Fruit fly (Drosophila melanogaster) whole organism, wandering third instar larva: ENCODE data around the gene Helz.
A peak's percentile ranks its signal among the peaks of the same experiment; 100 is the strongest.

Source experiments
- Abd-B ChIP-seq: fragments of >200 bp; optimal IDR thresholded peaks from 2 replicates; lab custom pipeline; 2017; ENCODE audit warnings: missing biosample characterization, missing genetic modification characterization
- CG32264 ChIP-seq: fragments of 200-800 bp; sonication (Bioruptor generic); optimal IDR thresholded peaks from 2 replicates; lab custom pipeline; 2016; ENCODE audit warnings: missing biosample characterization, missing genetic modification characterization
- CrebA ChIP-seq: fragments of 200-800 bp; sonication (Bioruptor generic); optimal IDR thresholded peaks from 2 replicates; lab custom pipeline; 2016; ENCODE audit warnings: missing biosample characterization, mild to moderate bottlenecking, missing genetic modification characterization, borderline replicate concordance
- Dfd ChIP-seq: fragments of >200 bp; optimal IDR thresholded peaks from 2 replicates; lab custom pipeline; 2017; ENCODE audit warnings: missing biosample characterization, missing genetic modification characterization
- Dif ChIP-seq: fragments of 200-275, 200-300 bp; sonication (Bioruptor generic); optimal IDR thresholded peaks from 2 replicates; lab custom pipeline; 2018; ENCODE audit warnings: missing biosample characterization, missing genetic modification characterization; ENCODE audit not compliant: partially characterized antibody
- GATAd ChIP-seq: sonication (Bioruptor generic); optimal IDR thresholded peaks from 2 replicates; lab custom pipeline; 2016; ENCODE audit warnings: missing biosample characterization, missing genetic modification characterization
- HLH106 ChIP-seq: fragments of 200-800 bp; optimal IDR thresholded peaks from 3 replicates; lab custom pipeline; 2019; ENCODE audit warnings: missing biosample characterization, mild to moderate bottlenecking, missing genetic modification characterization, moderate library complexity
- Hnf4 ChIP-seq: fragments of 200-800 bp; sonication (Bioruptor generic); optimal IDR thresholded peaks from 2 replicates; lab custom pipeline; 2016; ENCODE audit warnings: missing biosample characterization, mild to moderate bottlenecking, missing genetic modification characterization
- Hr78 ChIP-seq: fragments of >200 bp; optimal IDR thresholded peaks from 2 replicates; lab custom pipeline; 2017; ENCODE audit warnings: missing biosample characterization, missing genetic modification characterization
- Hr83 ChIP-seq: fragments of 200-300 bp; sonication (Bioruptor generic); optimal IDR thresholded peaks from 2 replicates; lab custom pipeline; 2016; ENCODE audit warnings: missing biosample characterization, mild to moderate bottlenecking, missing genetic modification characterization, moderate library complexity; ENCODE audit not compliant: poor library complexity, severe bottlenecking
- Jra ChIP-seq: sonication (Bioruptor generic); optimal IDR thresholded peaks from 2 replicates; lab custom pipeline; 2016; ENCODE audit warnings: missing biosample characterization, missing genetic modification characterization
- Mio ChIP-seq: sonication (Bioruptor generic); optimal IDR thresholded peaks from 2 replicates; lab custom pipeline; 2016; ENCODE audit warnings: missing biosample characterization, missing genetic modification characterization
- Myc ChIP-seq: fragments of >200 bp; optimal IDR thresholded peaks from 2 replicates; lab custom pipeline; 2017
- N ChIP-seq: fragments of >200 bp; optimal IDR thresholded peaks from 2 replicates; lab custom pipeline; 2018; ENCODE audit warnings: missing biosample characterization, missing external identifiers, missing genetic modification characterization
- OdsH ChIP-seq: fragments of 200-800 bp; sonication (Bioruptor generic); optimal IDR thresholded peaks from 2 replicates; lab custom pipeline; 2016; ENCODE audit warnings: missing biosample characterization, mild to moderate bottlenecking, missing genetic modification characterization
- Rel ChIP-seq, 2 experiments: fragments of 200-800 bp; sonication (Bioruptor generic) in 1 of 2; optimal IDR thresholded peaks; 2 replicates in 1 of 2; 3 replicates in 1 of 2; lab custom pipeline; 2016 to 2019; ENCODE audit warnings: mild to moderate bottlenecking in 2 of 2, missing biosample characterization in 2 of 2, missing genetic modification characterization in 2 of 2, moderate library complexity in 1 of 2
- Sp1 ChIP-seq: fragments of 200-800 bp; sonication (Bioruptor generic); optimal IDR thresholded peaks from 3 replicates; lab custom pipeline; 2019; ENCODE audit warnings: missing biosample characterization, mild to moderate bottlenecking, missing genetic modification characterization, moderate library complexity
- Vsx2 ChIP-seq: fragments of 200-300, 225-300 bp; sonication (Bioruptor generic); optimal IDR thresholded peaks from 2 replicates; lab custom pipeline; 2018; ENCODE audit warnings: missing biosample characterization, missing genetic modification characterization; ENCODE audit not compliant: partially characterized antibody
- br ChIP-seq: fragments of 200-800 bp; sonication (Bioruptor generic); optimal IDR thresholded peaks from 2 replicates; lab custom pipeline; 2016; ENCODE audit warnings: missing biosample characterization, missing genetic modification characterization
- brk ChIP-seq: fragments of 200-800 bp; sonication (Bioruptor generic); optimal IDR thresholded peaks from 2 replicates; lab custom pipeline; 2016; ENCODE audit warnings: missing biosample characterization, mild to moderate bottlenecking, missing genetic modification characterization
- dl ChIP-seq, 2 experiments: fragments of 175-275, 200-275 bp in 1 of 2; fragments of 200-275 bp in 1 of 2; sonication (Bioruptor generic); optimal IDR thresholded peaks; lab custom pipeline; 2018; ENCODE audit warnings: mild to moderate bottlenecking in 2 of 2, missing biosample characterization in 2 of 2, missing genetic modification characterization in 2 of 2, moderate library complexity in 2 of 2; ENCODE audit not compliant: partially characterized antibody in 2 of 2, insufficient read depth in 1 of 2
- dmrt93B ChIP-seq: fragments of 200-800 bp; sonication (Bioruptor generic); optimal IDR thresholded peaks from 2 replicates; lab custom pipeline; 2018; ENCODE audit warnings: missing biosample characterization, mild to moderate bottlenecking, missing genetic modification characterization
- dsf ChIP-seq: sonication (Bioruptor generic); optimal IDR thresholded peaks from 2 replicates; lab custom pipeline; 2016; ENCODE audit warnings: missing biosample characterization, missing genetic modification characterization, borderline replicate concordance
- ey ChIP-seq: fragments of 200-800 bp; sonication (Bioruptor generic); optimal IDR thresholded peaks from 2 replicates; lab custom pipeline; 2016; ENCODE audit warnings: missing biosample characterization, missing genetic modification characterization
- foxo ChIP-seq, 2 experiments: fragments of 200-800 bp; sonication (Bioruptor generic); optimal IDR thresholded peaks; 2 replicates in 1 of 2; 3 replicates in 1 of 2; lab custom pipeline; 2016 to 2017; ENCODE audit warnings: missing biosample characterization in 2 of 2, missing genetic modification characterization in 2 of 2
- fru ChIP-seq: fragments of 200-800 bp; sonication (Bioruptor generic); optimal IDR thresholded peaks from 3 replicates; lab custom pipeline; 2016; ENCODE audit warnings: missing biosample characterization, mild to moderate bottlenecking, missing genetic modification characterization
- h ChIP-seq: fragments of 200-800 bp; sonication (Bioruptor generic); optimal IDR thresholded peaks from 3 replicates; lab custom pipeline; 2016; ENCODE audit warnings: missing biosample characterization, mild to moderate bottlenecking, missing genetic modification characterization
- jim ChIP-seq: fragments of 175-275, 200-325 bp; sonication (Bioruptor generic); optimal IDR thresholded peaks from 2 replicates; lab custom pipeline; 2016; ENCODE audit warnings: missing biosample characterization, mild to moderate bottlenecking, missing genetic modification characterization
- lola ChIP-seq: fragments of >200 bp; optimal IDR thresholded peaks from 2 replicates; lab custom pipeline; 2017; ENCODE audit warnings: missing biosample characterization, missing genetic modification characterization
- pan ChIP-seq: fragments of >200 bp; optimal IDR thresholded peaks from 2 replicates; lab custom pipeline; 2017
- psq ChIP-seq: fragments of 200-800 bp; sonication (Bioruptor generic); optimal IDR thresholded peaks from 3 replicates; lab custom pipeline; 2017; ENCODE audit warnings: missing biosample characterization, mild to moderate bottlenecking, missing genetic modification characterization, moderate library complexity
- rgr ChIP-seq: fragments of 200-800 bp; sonication (Bioruptor generic); optimal IDR thresholded peaks from 3 replicates; lab custom pipeline; 2016; ENCODE audit warnings: missing biosample characterization, mild to moderate bottlenecking, missing genetic modification characterization
- sage ChIP-seq: fragments of 200-800 bp; sonication (Bioruptor generic); optimal IDR thresholded peaks from 2 replicates; lab custom pipeline; 2016; ENCODE audit warnings: missing biosample characterization, mild to moderate bottlenecking, missing genetic modification characterization
- sv ChIP-seq: fragments of 200-800 bp; sonication (Bioruptor generic); optimal IDR thresholded peaks from 3 replicates; lab custom pipeline; 2016; ENCODE audit warnings: missing biosample characterization, missing genetic modification characterization
- tai ChIP-seq: sonication (Bioruptor generic); optimal IDR thresholded peaks from 2 replicates; lab custom pipeline; 2016; ENCODE audit warnings: missing biosample characterization, missing genetic modification characterization
- usp ChIP-seq: fragments of >200 bp; optimal IDR thresholded peaks from 2 replicates; lab custom pipeline; 2017; ENCODE audit warnings: missing biosample characterization, missing genetic modification characterization
- woc ChIP-seq: sonication (Bioruptor generic); optimal IDR thresholded peaks from 2 replicates; lab custom pipeline; 2016; ENCODE audit warnings: missing biosample characterization, mild to moderate bottlenecking, missing genetic modification characterization

Helz gene

DNA sequence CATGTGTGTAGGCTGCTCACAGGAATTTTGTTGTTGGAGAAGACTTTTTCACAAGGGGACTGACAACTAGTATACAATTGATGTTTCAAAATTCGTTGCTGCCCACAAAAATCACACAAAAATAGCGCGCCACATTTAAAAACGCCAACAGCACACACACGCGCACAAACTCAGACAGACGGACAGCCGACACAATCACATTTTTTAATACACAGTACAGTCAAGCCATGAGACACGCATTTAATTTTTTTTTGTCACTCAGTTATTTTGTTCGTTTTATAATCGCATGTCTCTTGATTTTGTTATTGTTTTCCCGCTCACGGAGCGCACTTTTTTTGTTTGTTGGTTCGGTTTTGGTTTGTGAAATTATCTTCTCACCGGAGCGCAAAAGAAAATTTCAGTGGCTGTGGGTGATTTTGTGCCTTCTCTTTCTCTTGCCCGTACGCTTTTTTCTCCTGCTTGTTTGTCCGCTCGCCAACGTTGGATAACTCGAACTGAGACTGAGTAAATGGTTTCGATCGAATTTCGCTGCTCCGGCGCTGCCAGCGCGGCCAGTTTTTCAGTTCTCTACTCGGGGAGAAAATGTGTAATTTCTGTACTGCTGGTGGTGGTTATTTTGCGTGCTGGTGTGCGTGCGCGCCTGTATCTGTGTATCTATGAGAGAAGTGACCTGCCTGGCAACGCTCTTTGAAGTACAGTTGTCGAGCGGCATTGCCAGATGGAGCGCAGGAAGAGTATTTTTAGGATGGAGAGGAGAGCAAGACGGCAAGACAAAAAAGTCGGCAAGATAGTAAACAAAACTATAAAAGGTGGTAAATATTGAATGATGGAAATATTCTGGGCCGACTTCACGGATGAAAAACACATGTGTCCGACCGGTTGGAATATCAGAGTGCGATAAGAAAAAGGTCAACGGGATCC lies 32.0 kb upstream of the Helz start, which contains the start of gene CG42507:
Gene CG42507 (minus strand): TSS at position 499 of the 921 bp plus-strand sequence.
- TF ChIP-seq rgr (GFP tag; lab: Kevin White, UChicago) (no peak), jim (no peak), psq (GFP tag; lab: Kevin White, UChicago) (no peak), fru (GFP tag; lab: Kevin White, UChicago) (peak; percentile 2), CG32264 (GFP tag; lab: Kevin White, UChicago) (peak; percentile 19), Hnf4 (GFP tag; lab: Kevin White, UChicago) (peak; percentile 19), Hr83 (GFP tag; lab: Kevin White, UChicago) (peak; percentile 71), Abd-B (no peak), HLH106 (tag; lab: Kevin White, UChicago) (no peak), foxo (GFP tag; optimal IDR thresholded peaks at IDR 0.05; lab: Kevin White, UChicago) (peak in 1 of 2 experiments; percentile 61), dmrt93B (no peak), ey (GFP tag; lab: Kevin White, UChicago) (no peak), brk (GFP tag; lab: Kevin White, UChicago) (peak; percentile 63), br (peak; percentile 55), Hr78 (GFP tag; lab: Kevin White, UChicago) (no peak), Dif (GFP tag; lab: Kevin White, UChicago) (peak; percentile 87), sv (GFP tag; lab: Kevin White, UChicago) (no peak), woc (no peak), pan (lab: Kevin White, UChicago) (no peak), CrebA (peak; percentile 96), N (GFP tag; lab: Kevin White, UChicago) (no peak), tai (GFP tag; lab: Kevin White, UChicago) (no peak), dsf (GFP tag; lab: Kevin White, UChicago) (no peak), sage (peak; percentile 48), Rel (GFP tag; optimal IDR thresholded peaks at IDR 0.05; lab: Kevin White, UChicago) (peak; percentile 85), Rel (tag; optimal IDR thresholded peaks at IDR 0.05; lab: Kevin White, UChicago) (peak; percentile 45), Vsx2 (GFP tag; lab: Kevin White, UChicago) (peak; percentile 26), dl (GFP tag; optimal IDR thresholded peaks at IDR 0.05; lab: Kevin White, UChicago; ENCODE audit: insufficient read depth in 1 of 2, partially characterized antibody in 2 of 2) (peak; percentile 33 to 77)

DNA sequence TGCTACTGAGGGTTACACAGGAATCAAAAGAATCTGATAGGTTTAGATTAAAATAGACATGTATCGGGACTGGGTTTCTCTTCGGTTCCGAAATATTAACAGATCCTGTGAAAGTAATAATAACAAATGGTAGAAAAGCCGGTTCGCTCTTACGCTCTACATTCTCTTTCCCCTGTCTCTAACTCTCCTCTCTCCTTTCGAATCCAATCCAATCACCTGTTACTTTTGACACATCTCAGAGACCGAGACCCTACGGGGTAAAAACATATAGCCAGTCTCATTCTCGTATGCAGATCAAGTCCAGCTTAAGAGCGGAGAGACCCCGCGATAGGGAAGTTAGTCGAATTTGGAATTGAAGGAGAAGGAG lies 31.0 kb upstream of the Helz start:
- TF ChIP-seq Dif (GFP tag; lab: Kevin White, UChicago) (peak; percentile 28), dl (GFP tag; optimal IDR thresholded peaks at IDR 0.05; lab: Kevin White, UChicago; ENCODE audit: insufficient read depth in 1 of 2, partially characterized antibody in 2 of 2) (peak in 1 of 2 experiments; percentile 20), usp (GFP tag; lab: Kevin White, UChicago) (no peak)

DNA sequence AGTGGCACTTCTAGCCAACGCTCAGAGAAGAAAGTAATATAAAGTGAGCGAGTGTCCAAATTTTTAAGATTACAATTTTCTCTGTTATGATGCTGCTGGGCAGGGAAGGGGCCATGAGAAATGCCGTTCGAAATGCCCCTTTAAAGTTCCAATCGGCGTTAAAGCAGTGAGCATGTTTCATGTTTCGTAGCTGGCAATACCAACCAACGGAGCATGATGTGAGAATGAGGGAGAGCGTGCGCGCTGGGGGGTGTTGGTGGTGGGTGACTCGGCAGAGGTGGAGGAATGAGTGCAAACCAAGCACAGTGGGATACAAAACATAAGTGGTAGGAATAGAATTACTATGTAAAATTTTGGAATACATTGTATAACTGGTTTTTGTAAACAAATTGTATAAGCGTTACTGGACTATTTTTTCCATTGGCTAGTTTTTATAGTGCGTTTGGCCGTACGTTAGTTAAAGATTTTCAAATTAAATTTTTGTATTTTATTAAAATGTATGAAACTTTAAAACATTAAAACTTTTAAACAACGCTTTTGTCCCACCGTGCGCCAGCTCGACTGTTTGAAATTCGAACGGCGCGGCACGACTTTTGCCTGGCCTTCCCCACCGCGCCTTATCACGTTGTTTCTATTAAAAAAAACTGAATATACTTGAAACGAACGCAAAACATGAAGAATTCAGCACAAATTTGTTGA lies 30.5 kb upstream of the Helz start:
- TF ChIP-seq lola (GFP tag; lab: Kevin White, UChicago): no peak
- TF ChIP-seq brk (GFP tag; lab: Kevin White, UChicago): peak; percentile 95
- no peak for TF ChIP-seq N (GFP tag; lab: Kevin White, UChicago)
- peak; percentile 99 for TF ChIP-seq woc
- peak; percentile 99 for TF ChIP-seq OdsH (GFP tag; lab: Kevin White, UChicago)
- TF ChIP-seq sage: peak; percentile 99
- TF ChIP-seq fru (GFP tag; lab: Kevin White, UChicago): peak; percentile 99
- peak; percentile 97 for TF ChIP-seq Hnf4 (GFP tag; lab: Kevin White, UChicago)
- peak; percentile 97 for TF ChIP-seq Jra (GFP tag; lab: Kevin White, UChicago)
- peak; percentile 99 for TF ChIP-seq sv (GFP tag; lab: Kevin White, UChicago)
- peak; percentile 22 for TF ChIP-seq usp (GFP tag; lab: Kevin White, UChicago)
- peak; percentile 95 for TF ChIP-seq CrebA
- TF ChIP-seq HLH106 (tag; lab: Kevin White, UChicago): peak; percentile 100
- TF ChIP-seq Vsx2 (GFP tag; lab: Kevin White, UChicago): no peak
- TF ChIP-seq Hr83 (GFP tag; lab: Kevin White, UChicago): no peak
- TF ChIP-seq Dif (GFP tag; lab: Kevin White, UChicago): peak; percentile 32
- TF ChIP-seq GATAd: peak; percentile 91
- TF ChIP-seq dl (GFP tag; optimal IDR thresholded peaks at IDR 0.05; lab: Kevin White, UChicago; ENCODE audit: insufficient read depth in 1 of 2, partially characterized antibody in 2 of 2): peak; percentile 52
- peak; percentile 99 for TF ChIP-seq br
- TF ChIP-seq tai (GFP tag; lab: Kevin White, UChicago): peak; percentile 98
- TF ChIP-seq ey (GFP tag; lab: Kevin White, UChicago): peak; percentile 99
- peak; percentile 73 for TF ChIP-seq jim
- peak; percentile 98 for TF ChIP-seq Dfd (GFP tag; lab: Kevin White, UChicago)
- no peak for TF ChIP-seq pan (lab: Kevin White, UChicago)
- TF ChIP-seq Sp1 (GFP tag; lab: Kevin White, UChicago): peak; percentile 99
- TF ChIP-seq h (GFP tag; lab: Kevin White, UChicago): peak; percentile 99
- peak; percentile 99 for TF ChIP-seq psq (GFP tag; lab: Kevin White, UChicago)
- no peak for TF ChIP-seq Myc (lab: Kevin White, UChicago)
- TF ChIP-seq Hr78 (GFP tag; lab: Kevin White, UChicago): no peak
- peak; percentile 92 for TF ChIP-seq Mio
- TF ChIP-seq dmrt93B: peak; percentile 99
- TF ChIP-seq rgr (GFP tag; lab: Kevin White, UChicago): peak; percentile 99
- TF ChIP-seq dsf (GFP tag; lab: Kevin White, UChicago): peak; percentile 93
- TF ChIP-seq foxo (GFP tag; optimal IDR thresholded peaks at IDR 0.05; lab: Kevin White, UChicago): peak; percentile 90 to 100
